Worm (Caenorhabditis elegans): Measurements from ENCODE around the gene sri-4.

- TF ChIP-seq dao-5 (tag; optimal IDR thresholded peaks at IDR 0.05) (no peak), W03F9.2 (tag; optimal IDR thresholded peaks at IDR 0.05) (no peak), him-1 (tag; optimal IDR thresholded peaks at IDR 0.05) (no peak)
These were observed 45.9 kb upstream of the sri-4 start, which contains the start of gene srbc-37 for ce11 chrV:702260-702659.

All from whole organism, L4/young adult.